Worm (Caenorhabditis elegans): ENCODE measurements around the gene bath-5.
"Not testable (repeated sequence)": the region's sequence is repeated elsewhere in the genome, so short reads cannot be mapped to it uniquely, and the experiment has no call there.

bath-5 gene

DNA sequence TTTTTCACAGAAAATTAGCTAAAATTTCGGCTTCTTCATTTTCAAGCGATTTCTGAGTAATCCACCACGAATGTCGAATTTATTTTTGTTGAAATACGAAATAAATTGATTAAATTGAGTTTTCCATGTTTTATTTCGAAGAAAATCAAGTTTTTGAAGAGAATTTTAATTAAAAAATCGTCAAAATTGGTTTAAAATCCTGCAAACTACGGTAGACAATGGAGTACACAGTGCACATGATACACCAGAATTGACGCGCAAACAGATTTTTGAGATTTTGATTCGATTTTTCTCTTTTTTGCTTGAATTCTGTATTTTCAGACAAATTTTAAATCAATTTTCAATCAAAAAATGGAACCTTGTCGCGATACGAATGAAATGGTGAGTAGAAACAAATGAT, 1.5 kb upstream of the bath-5 start, which contains the start of gene F59H6.14:
F59H6.14 (plus strand) TSS at position 301 of the 400 bp plus-strand sequence.
- TF ChIP-seq aha-1 (tag; optimal IDR thresholded peaks at IDR 0.05), result no peak

DNA sequence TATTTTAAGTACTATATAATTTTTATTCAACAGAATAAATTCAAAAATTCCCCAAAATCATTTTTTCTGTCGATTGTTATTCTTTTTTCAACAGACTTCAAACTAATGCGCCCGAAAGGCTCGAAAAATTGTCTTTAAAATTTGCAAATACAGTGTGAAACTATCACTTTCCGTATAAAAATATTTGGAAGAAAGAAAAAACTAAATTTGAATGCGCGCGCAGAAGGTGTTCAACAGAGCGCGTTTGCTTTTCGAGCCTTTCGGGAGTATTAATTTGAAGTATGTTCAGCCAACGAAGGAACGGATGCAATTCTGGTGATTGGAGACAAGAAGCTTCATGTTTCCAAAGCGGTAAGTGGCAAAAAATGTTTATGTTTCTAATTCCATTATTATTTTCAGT, 530 bp upstream of the bath-5 start, which contains the start of gene btb-4:
btb-4 (plus strand) TSS at position 35 of the 400 bp plus-strand sequence.
- TF ChIP-seq dpl-1 (GFP tag; optimal IDR thresholded peaks at IDR 0.05) (peak; percentile 51 to 77 (median 75)), lsy-2 (tag; optimal IDR thresholded peaks at IDR 0.05) (peak in 1 of 2 experiments; percentile 20), lin-35 (GFP tag; optimal IDR thresholded peaks at IDR 0.05) (peak; percentile 60 to 90), efl-1 (optimal IDR thresholded peaks at IDR 0.05) (peak; percentile 33 to 90), efl-1 (GFP tag; optimal IDR thresholded peaks at IDR 0.05 in 1 of 2) (peak; percentile 81 to 98)

DNA sequence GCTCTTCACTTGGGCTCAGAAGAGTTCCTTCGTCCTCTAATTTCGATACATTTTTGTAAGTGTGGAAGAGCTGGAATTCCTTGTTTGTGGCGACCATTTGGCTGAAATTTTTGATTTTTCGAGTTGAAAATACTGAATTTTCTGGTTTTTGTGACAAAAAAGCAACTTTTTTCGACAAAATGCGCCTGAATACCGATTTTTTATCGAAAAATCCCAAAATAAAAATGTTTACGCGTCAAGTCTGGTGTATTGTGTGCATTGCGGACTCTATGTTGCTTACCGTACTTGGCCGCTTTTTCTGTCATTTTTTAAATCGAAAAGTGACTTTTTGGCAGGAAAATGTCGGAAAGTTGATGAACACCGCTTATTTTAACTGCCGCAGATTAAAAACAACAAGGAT, 1.4 kb downstream of the bath-5 start, which contains the start of gene bath-3:
bath-3 (minus strand) TSS at position 101 of the 400 bp plus-strand sequence.
- TF ChIP-seq ets-5 (GFP tag; IDR thresholded peaks at IDR 0.05) (no peak), blmp-1 (tag; optimal IDR thresholded peaks at IDR 0.05) (no peak)

DNA sequence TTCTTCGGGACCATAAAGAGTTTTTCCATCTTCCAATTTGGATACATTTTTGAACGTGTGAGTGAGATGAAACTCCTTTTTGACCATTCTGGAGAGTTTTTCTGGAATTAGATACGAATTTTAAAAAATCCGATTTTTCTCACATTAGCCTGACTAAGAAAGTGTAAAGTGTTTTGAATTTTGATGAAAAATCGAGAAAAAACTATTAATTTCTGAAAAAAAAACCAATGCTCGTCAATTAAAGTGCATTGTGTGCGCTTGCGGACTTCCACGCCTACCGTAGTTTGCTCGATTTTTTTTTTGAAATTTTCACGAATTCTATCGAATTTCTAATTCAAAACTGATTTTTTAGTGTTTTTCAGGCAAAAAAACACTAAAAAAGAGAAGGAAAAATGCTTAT, 3.0 kb downstream of the bath-5 start, which contains the start of gene bath-1:
bath-1 (minus strand) TSS at position 101 of the 400 bp plus-strand sequence.
- TF ChIP-seq nhr-84 (tag; optimal IDR thresholded peaks at IDR 0.05) (no peak), zag-1 (tag; optimal IDR thresholded peaks at IDR 0.05) (no peak), nhr-47 (tag; optimal IDR thresholded peaks at IDR 0.05) (no peak), unc-62 (GFP tag; optimal IDR thresholded peaks at IDR 0.05) (no peak), nhr-11 (tag; optimal IDR thresholded peaks at IDR 0.05) (no peak), sup-37 (GFP tag; optimal IDR thresholded peaks at IDR 0.05) (no peak), F16B12.6 (tag; optimal IDR thresholded peaks at IDR 0.05) (no peak), ceh-90 (tag; optimal IDR thresholded peaks at IDR 0.05) (no peak), hpl-2 (GFP tag; optimal IDR thresholded peaks at IDR 0.05) (no peak), fkh-8 (tag; optimal IDR thresholded peaks at IDR 0.05) (no peak), fkh-10 (GFP tag; optimal IDR thresholded peaks at IDR 0.05) (no peak), snpc-4 (tag; optimal IDR thresholded peaks at IDR 0.05) (no peak), ces-1 (GFP tag; optimal IDR thresholded peaks at IDR 0.05) (no peak), grh-1 (GFP tag; IDR thresholded peaks at IDR 0.05) (no peak)

DNA sequence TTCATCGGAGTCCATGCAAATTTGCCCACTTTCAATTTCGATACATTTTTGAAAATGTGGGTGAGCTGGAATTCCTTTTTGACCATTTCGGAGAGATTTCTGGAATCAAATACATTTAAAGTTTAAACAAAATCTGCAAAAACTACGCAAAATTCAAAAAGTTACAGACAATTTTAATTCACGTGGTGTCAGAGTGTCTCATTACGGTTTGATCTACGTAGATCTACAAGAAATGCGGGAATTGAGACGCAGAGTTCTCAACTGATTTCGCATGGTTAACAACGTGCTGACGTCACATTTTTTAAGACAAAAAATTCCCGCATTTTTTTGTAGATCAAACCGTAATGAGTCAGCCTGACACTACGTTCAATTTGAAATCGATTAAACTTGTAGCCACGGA, 5.2 kb downstream of the bath-5 start, which contains the start of gene bath-21:
bath-21 (minus strand) TSS at position 101 of the 400 bp plus-strand sequence.
- TF ChIP-seq C04F5.9 (tag; optimal IDR thresholded peaks at IDR 0.05) (no peak), hlh-17 (GFP tag; optimal IDR thresholded peaks at IDR 0.05; ENCODE audit: borderline replicate concordance) (no peak), unc-62 (GFP tag; optimal IDR thresholded peaks at IDR 0.05) (no peak), jun-1 (tag; optimal IDR thresholded peaks at IDR 0.05) (no peak), unc-130 (tag; optimal IDR thresholded peaks at IDR 0.05) (no peak), mep-1 (tag; optimal IDR thresholded peaks at IDR 0.05) (no peak), nhr-84 (tag; optimal IDR thresholded peaks at IDR 0.05) (no peak), hlh-4 (tag; optimal IDR thresholded peaks at IDR 0.05) (no peak), lin-15B (tag; optimal IDR thresholded peaks at IDR 0.05) (no peak), nhr-85 (tag) (no peak), efl-1 (optimal IDR thresholded peaks at IDR 0.05) (no peak), efl-1 (GFP tag; optimal IDR thresholded peaks at IDR 0.05 in 1 of 2) (no peak), skn-1 (tag; optimal IDR thresholded peaks at IDR 0.05) (no peak), blmp-1 (tag; optimal IDR thresholded peaks at IDR 0.05) (no peak), zip-4 (GFP tag; optimal IDR thresholded peaks at IDR 0.05) (no peak)

DNA sequence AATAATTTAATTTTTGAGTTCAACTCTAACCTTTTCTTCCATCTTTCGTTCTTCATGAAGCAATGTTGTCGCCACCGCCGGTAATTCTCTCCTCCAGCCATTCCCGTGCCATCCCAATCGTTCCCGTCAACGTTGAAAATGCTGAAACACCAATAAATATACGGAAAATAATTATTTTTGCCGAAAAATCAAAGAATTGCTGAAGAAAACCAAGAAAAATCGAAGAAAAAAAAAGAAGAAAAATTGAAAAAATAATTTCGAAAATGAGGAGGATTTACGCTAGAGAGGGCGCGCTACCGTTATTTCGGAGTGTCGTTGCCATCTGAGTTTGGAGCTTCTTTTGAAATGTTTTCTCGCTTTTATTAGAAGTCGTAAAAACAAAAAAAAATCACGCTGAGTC, 8.2 kb downstream of the bath-5 start, which contains the start of gene cya-2:
cya-2 (minus strand) TSS at position 101 of the 400 bp plus-strand sequence.
- TF ChIP-seq zag-1 (tag; optimal IDR thresholded peaks at IDR 0.05); unc-86 (tag; optimal IDR thresholded peaks at IDR 0.05); efl-3 (GFP tag; optimal IDR thresholded peaks at IDR 0.05): not testable (repeated sequence)
